Worm (Caenorhabditis elegans) whole organism, mixed stage, embryonic: Measurements from ENCODE around the gene srg-2.

Experiments used
- M03D4.4 ChIP-seq: sonication (generic microtip); optimal IDR thresholded peaks from 2 replicates; lab custom pipeline; 2017; ENCODE audit warnings: mild to moderate bottlenecking, missing genetic modification characterization, missing compliant biosample characterization
- bed-3 ChIP-seq: fragments of 200-800 bp; sonication (Bioruptor generic); optimal IDR thresholded peaks from 3 replicates; lab custom pipeline; 2018; ENCODE audit warnings: mild to moderate bottlenecking, missing genetic modification characterization, moderate library complexity, missing compliant biosample characterization
- blmp-1 ChIP-seq: fragments of 150-350 bp; optimal IDR thresholded peaks from 2 replicates; lab custom pipeline; 2014; ENCODE audit warnings: missing biosample characterization, missing genetic modification characterization
- ceh-39 ChIP-seq: fragments of 150-350 bp; optimal IDR thresholded peaks from 2 replicates; lab custom pipeline; 2014; ENCODE audit warnings: missing biosample characterization, missing genetic modification characterization
- ceh-43 ChIP-seq: fragments of 200-800 bp; sonication (Bioruptor generic); optimal IDR thresholded peaks from 2 replicates; lab custom pipeline; 2018; ENCODE audit warnings: mild to moderate bottlenecking, missing genetic modification characterization, moderate library complexity, missing compliant biosample characterization
- ceh-83 ChIP-seq: fragments of 200-800 bp; sonication (Bioruptor generic); optimal IDR thresholded peaks from 2 replicates; lab custom pipeline; 2018; ENCODE audit warnings: mild to moderate bottlenecking, missing genetic modification characterization, missing compliant biosample characterization
- cnd-1 ChIP-seq: fragments of 200-800 bp; sonication (Bioruptor generic); optimal IDR thresholded peaks from 2 replicates; lab custom pipeline; 2018; ENCODE audit warnings: mild to moderate bottlenecking, missing genetic modification characterization, missing compliant biosample characterization
- drap-1 ChIP-seq: fragments of 200-800 bp; sonication (Bioruptor generic); optimal IDR thresholded peaks from 3 replicates; lab custom pipeline; 2018; ENCODE audit warnings: mild to moderate bottlenecking, missing genetic modification characterization, missing compliant biosample characterization
- elt-1 ChIP-seq: sonication (generic microtip); optimal IDR thresholded peaks from 2 replicates; lab custom pipeline; 2017; ENCODE audit warnings: missing genetic modification characterization, mild to moderate bottlenecking, missing compliant biosample characterization, antibody characterized with exemption, moderate library complexity, borderline replicate concordance; ENCODE audit not compliant: insufficient read depth
- ham-2 ChIP-seq: fragments of 200-800 bp; sonication (Bioruptor generic); optimal IDR thresholded peaks from 2 replicates; lab custom pipeline; 2018; ENCODE audit warnings: mild to moderate bottlenecking, missing genetic modification characterization, missing compliant biosample characterization
- hlh-1 ChIP-seq: fragments of 150-350 bp; optimal IDR thresholded peaks from 2 replicates; lab custom pipeline; 2014; ENCODE audit warnings: missing biosample characterization, missing genetic modification reagents, missing genetic modification characterization
- lin-13 ChIP-seq: fragments of 150-350 bp; optimal IDR thresholded peaks from 2 replicates; lab custom pipeline; 2014; ENCODE audit warnings: missing biosample characterization, missing genetic modification characterization
- lin-32 ChIP-seq: fragments of 200-800 bp; sonication (Bioruptor generic); optimal IDR thresholded peaks from 2 replicates; lab custom pipeline; 2018; ENCODE audit warnings: mild to moderate bottlenecking, missing genetic modification characterization, missing compliant biosample characterization
- mab-5 ChIP-seq: fragments of 150-350 bp; optimal IDR thresholded peaks from 2 replicates; lab custom pipeline; 2014; ENCODE audit warnings: missing biosample characterization, missing genetic modification characterization
- mep-1 ChIP-seq: fragments of 150-350 bp; optimal IDR thresholded peaks from 2 replicates; lab custom pipeline; 2017; ENCODE audit warnings: missing biosample characterization, missing genetic modification reagents, missing genetic modification characterization, inconsistent platforms
- mls-2 ChIP-seq: sonication (generic microtip); optimal IDR thresholded peaks from 2 replicates; lab custom pipeline; 2016; ENCODE audit warnings: mild to moderate bottlenecking, missing genetic modification characterization, moderate library complexity, missing compliant biosample characterization
- nhr-12 ChIP-seq: fragments of 150-350 bp; optimal IDR thresholded peaks from 2 replicates; lab custom pipeline; 2014; ENCODE audit warnings: missing biosample characterization, missing genetic modification characterization
- nhr-2 ChIP-seq: fragments of 150-350 bp; optimal IDR thresholded peaks from 2 replicates; lab custom pipeline; 2014; ENCODE audit warnings: missing biosample characterization, missing genetic modification characterization
- nhr-237 ChIP-seq: fragments of 150-350 bp; optimal IDR thresholded peaks from 2 replicates; lab custom pipeline; 2014; ENCODE audit warnings: missing biosample characterization, missing genetic modification characterization
- nhr-28 ChIP-seq: fragments of 150-350 bp; optimal IDR thresholded peaks from 2 replicates; lab custom pipeline; 2014; ENCODE audit warnings: missing biosample characterization, missing genetic modification characterization
- nhr-76 ChIP-seq: sonication (generic microtip); optimal IDR thresholded peaks from 2 replicates; lab custom pipeline; 2017; ENCODE audit warnings: missing biosample characterization, missing genetic modification characterization
- pha-4 ChIP-seq: fragments of 150-350 bp; optimal IDR thresholded peaks from 2 replicates; lab custom pipeline; 2018; ENCODE audit warnings: missing biosample characterization, missing genetic modification reagents, missing genetic modification characterization
- snpc-4 ChIP-seq: fragments of 150-350 bp; optimal IDR thresholded peaks from 2 replicates; lab custom pipeline; 2014; ENCODE audit warnings: missing biosample characterization, missing genetic modification characterization
- tbx-8 ChIP-seq: fragments of 200-800 bp; sonication (Bioruptor generic); optimal IDR thresholded peaks from 2 replicates; lab custom pipeline; 2018; ENCODE audit warnings: mild to moderate bottlenecking, missing genetic modification characterization, moderate library complexity, missing compliant biosample characterization
- unc-120 ChIP-seq: sonication (generic microtip); optimal IDR thresholded peaks from 2 replicates; lab custom pipeline; 2017; ENCODE audit warnings: missing genetic modification characterization, missing compliant biosample characterization; ENCODE audit not compliant: poor library complexity, severe bottlenecking
- unc-39 ChIP-seq: fragments of 150-350 bp; optimal IDR thresholded peaks from 2 replicates; lab custom pipeline; 2014; ENCODE audit warnings: missing biosample characterization, missing genetic modification characterization
- unc-62 ChIP-seq: fragments of 150-350 bp; optimal IDR thresholded peaks from 2 replicates; lab custom pipeline; 2014; ENCODE audit warnings: missing biosample characterization, missing genetic modification reagents, missing genetic modification characterization
- zip-8 ChIP-seq: fragments of 150-350 bp; optimal IDR thresholded peaks from 2 replicates; lab custom pipeline; 2014; ENCODE audit warnings: missing biosample characterization, missing genetic modification characterization
- ztf-11 ChIP-seq: fragments of 150-350 bp; optimal IDR thresholded peaks from 2 replicates; lab custom pipeline; 2014; ENCODE audit warnings: missing biosample characterization, missing genetic modification characterization

The srg-2 gene

ce11 chrIII:6272868-6273267, 12.9 kb upstream of the srg-2 start, which contains the start of gene C18F10.2:
TSS of gene C18F10.2 (plus strand) at chrIII:6273168.
- TF ChIP-seq ztf-11 (tag; lab: Kevin White, UChicago) (no peak), mep-1 (no peak), zip-8 (no peak), hlh-1 (no peak), nhr-76 (tag; lab: Kevin White, UChicago) (no peak), nhr-237 (tag; lab: Kevin White, UChicago) (no peak), mab-5 (tag; lab: Kevin White, UChicago) (no peak), unc-120 (tag; lab: Kevin White, UChicago) (no peak), unc-62 (GFP tag; lab: Kevin White, UChicago) (no peak), drap-1 (GFP tag; lab: Kevin White, UChicago) (no peak), mls-2 (no peak)

- no peak for TF ChIP-seq mep-1
- TF ChIP-seq nhr-28 (tag; lab: Kevin White, UChicago) = no peak
- no peak for TF ChIP-seq nhr-12
- no peak for TF ChIP-seq cnd-1
- no peak for TF ChIP-seq M03D4.4 (tag; lab: Kevin White, UChicago)
- TF ChIP-seq ceh-43 (GFP tag; lab: Kevin White, UChicago) = no peak
- no peak for TF ChIP-seq blmp-1 (tag; lab: Kevin White, UChicago)
- no peak for TF ChIP-seq nhr-237 (tag; lab: Kevin White, UChicago)
- no peak for TF ChIP-seq lin-32 (GFP tag; lab: Kevin White, UChicago)
- TF ChIP-seq nhr-2 (tag; lab: Kevin White, UChicago) = no peak
- TF ChIP-seq bed-3 (GFP tag; lab: Kevin White, UChicago) = no peak
- TF ChIP-seq unc-39 (tag; lab: Kevin White, UChicago) = no peak
- TF ChIP-seq ham-2 (GFP tag; lab: Kevin White, UChicago) = no peak
- TF ChIP-seq ztf-11 (tag; lab: Kevin White, UChicago) = no peak
These were observed 10.3 kb upstream of the srg-2 start, which contains the start of gene srg-3 for ce11 chrIII:6270277-6270676. TSS of gene srg-3 (minus strand) at chrIII:6270377.

- TF ChIP-seq ztf-11 (tag; lab: Kevin White, UChicago) = no peak
- no peak for TF ChIP-seq elt-1 (tag; lab: Kevin White, UChicago)
- TF ChIP-seq zip-8 = no peak
These were observed 8.0 kb upstream of the srg-2 start, which contains the start of gene srg-7 for ce11 chrIII:6268061-6268460. TSS of gene srg-7 (minus strand) at chrIII:6268161.

- no peak for TF ChIP-seq unc-120 (tag; lab: Kevin White, UChicago)
- no peak for TF ChIP-seq mls-2
- no peak for TF ChIP-seq lin-32 (GFP tag; lab: Kevin White, UChicago)
- TF ChIP-seq ceh-39 (tag; lab: Kevin White, UChicago) = no peak
- no peak for TF ChIP-seq nhr-2 (tag; lab: Kevin White, UChicago)
- TF ChIP-seq ceh-83 (GFP tag; lab: Kevin White, UChicago) = no peak
- no peak for TF ChIP-seq nhr-12
- TF ChIP-seq drap-1 (GFP tag; lab: Kevin White, UChicago) = no peak
- no peak for TF ChIP-seq nhr-28 (tag; lab: Kevin White, UChicago)
- TF ChIP-seq snpc-4 (tag; lab: Kevin White, UChicago) = no peak
These were observed 5.9 kb upstream of the srg-2 start, which contains the start of gene srg-6 for ce11 chrIII:6265911-6266310. TSS of gene srg-6 (minus strand) at chrIII:6266011.

- TF ChIP-seq ceh-39 (tag; lab: Kevin White, UChicago) (no peak), nhr-28 (tag; lab: Kevin White, UChicago) (no peak), bed-3 (GFP tag; lab: Kevin White, UChicago) (no peak), nhr-76 (tag; lab: Kevin White, UChicago) (no peak), unc-120 (tag; lab: Kevin White, UChicago) (no peak), hlh-1 (no peak), tbx-8 (GFP tag; lab: Kevin White, UChicago) (no peak), lin-13 (no peak), mls-2 (no peak)
- TF ChIP-seq, all 35 proteins: peak for 0
These were observed 4.4 kb upstream of the srg-2 start, which contains the start of gene srg-5 for ce11 chrIII:6264447-6264846. TSS of gene srg-5 (minus strand) at chrIII:6264547.

ce11 chrIII:6261985-6262384, 2.0 kb upstream of the srg-2 start, which contains the start of gene srg-4:
TSS of gene srg-4 (minus strand) at chrIII:6262085.
- TF ChIP-seq mep-1 = no peak
- TF ChIP-seq ceh-43 (GFP tag; lab: Kevin White, UChicago) = no peak
- TF ChIP-seq pha-4 (tag; lab: Kevin White, UChicago) = no peak
- no peak for TF ChIP-seq mls-2
- TF ChIP-seq drap-1 (GFP tag; lab: Kevin White, UChicago) = no peak
